Worm (Caenorhabditis elegans) whole organism, midembryonic: Measurements from ENCODE around the gene T26C12.3.
A peak's percentile ranks its signal among the peaks of the same experiment; 100 is the strongest.

Experiments
- cog-1 ChIP-seq: sonication (generic microtip); optimal IDR thresholded peaks from 2 replicates; lab custom pipeline; 2016; ENCODE audit warnings: missing genetic modification characterization, missing compliant biosample characterization
- flt-1 ChIP-seq: fragments of 200-800 bp; sonication (Bioruptor generic); IDR thresholded peaks from 2 replicates; pipeline ENCODE4 v1.3.6; 2022; ENCODE audit warnings: missing genetic modification characterization, missing compliant biosample characterization
- ref-1 ChIP-seq: fragments of 200-800 bp; sonication (Bioruptor generic); conservative IDR thresholded peaks from 2 replicates; pipeline ENCODE4 v1.3.6; 2022; ENCODE audit warnings: missing genetic modification reagents, missing genetic modification characterization, missing compliant biosample characterization
- tab-1 ChIP-seq: fragments of 200-800 bp; sonication (Bioruptor generic); IDR thresholded peaks from 2 replicates; pipeline ENCODE4 v1.3.6; 2022; ENCODE audit warnings: missing genetic modification characterization, missing compliant biosample characterization
- ztf-23 ChIP-seq: fragments of 200-800 bp; sonication (Bioruptor generic); IDR thresholded peaks from 2 replicates; pipeline ENCODE4 v1.3.6; 2022; ENCODE audit warnings: missing genetic modification reagents, missing genetic modification characterization, missing compliant biosample characterization
- ztf-29 ChIP-seq: fragments of 200-800 bp; sonication (Bioruptor generic); IDR thresholded peaks from 2 replicates; pipeline ENCODE4 v1.3.6; 2022; ENCODE audit warnings: missing genetic modification reagents, missing genetic modification characterization, missing compliant biosample characterization

- TF ChIP-seq flt-1 (GFP tag; lab: Robert Waterston, UW) (0 out of 2 replicates have a peak, but pooled peaks have one; percentile 59), cog-1 (tag; lab: Kevin White, UChicago) (no peak), ztf-29 (no peak), ref-1 (no peak), ztf-23 (GFP tag; lab: Robert Waterston, UW) (no peak), tab-1 (GFP tag; lab: Robert Waterston, UW) (no peak)
Measured at ce11 chrIV:3266841-3267240, 6.4 kb downstream of the T26C12.3 start.
